Worm (Caenorhabditis elegans): ENCODE measurements around the gene gpch-1.

DNA sequence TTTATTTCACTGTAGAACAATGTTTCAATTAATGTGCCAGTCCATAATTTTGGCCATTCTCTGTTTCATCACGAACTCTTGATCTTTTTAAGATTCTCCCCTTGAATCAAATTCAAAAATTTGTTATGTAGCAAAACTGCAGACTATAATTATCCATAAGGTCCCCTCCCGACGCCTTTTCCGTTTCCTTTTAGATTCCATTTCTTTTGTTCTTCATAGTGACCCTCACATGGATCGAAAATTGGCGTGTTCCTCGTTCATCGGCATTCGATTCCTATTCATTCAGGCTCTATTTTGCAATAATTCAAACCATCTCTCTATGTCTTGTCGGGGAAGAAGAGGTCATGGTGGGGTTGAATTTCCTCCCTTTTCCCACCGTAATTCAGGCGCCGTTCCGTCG is 36.1 kb downstream of the gpch-1 start:
- TF ChIP-seq ama-1 (optimal IDR thresholded peaks at IDR 0.05) (no peak), flt-1 (GFP tag; IDR thresholded peaks at IDR 0.05) (no peak), ets-7 (tag; optimal IDR thresholded peaks at IDR 0.05) (no peak), F13C5.2 (tag; optimal IDR thresholded peaks at IDR 0.05) (no peak), hmg-4 (GFP tag; optimal IDR thresholded peaks at IDR 0.05) (no peak), tbx-11 (GFP tag; IDR thresholded peaks at IDR 0.05) (no peak), sea-1 (GFP tag; conservative IDR thresholded peaks at IDR 0.05) (no peak), ceh-36 (tag; optimal IDR thresholded peaks at IDR 0.05) (no peak), tra-4 (tag; optimal IDR thresholded peaks at IDR 0.05) (no peak), hmbx-1 (tag; optimal IDR thresholded peaks at IDR 0.05) (no peak), scrt-1 (GFP tag; IDR thresholded peaks at IDR 0.05) (no peak), B0310.2 (tag; optimal IDR thresholded peaks at IDR 0.05) (no peak), tbx-37 (GFP tag; conservative IDR thresholded peaks at IDR 0.05) (no peak)
